Fruit fly (Drosophila melanogaster) whole organism, embryonic: Measurements from ENCODE around the gene MED18.
A peak's percentile ranks its signal among the peaks of the same experiment; 100 is the strongest.

Experiments
- ATbp ChIP-seq: fragments of 200-800 bp; sonication (Bioruptor generic); optimal IDR thresholded peaks from 2 replicates; lab custom pipeline; 2017; ENCODE audit warnings: missing biosample characterization, mild to moderate bottlenecking, missing genetic modification characterization, missing genetic modification reagents
- Atf6 ChIP-seq: fragments of 200-800 bp; sonication (Bioruptor generic); IDR thresholded peaks from 2 replicates; pipeline ENCODE4 v1.3.6; 2022; ENCODE audit warnings: missing biosample characterization, missing genetic modification characterization
- CG11695 ChIP-seq: fragments of 200-800 bp; sonication (Bioruptor generic); IDR thresholded peaks from 3 replicates; pipeline ENCODE4 v1.3.6; 2022; ENCODE audit warnings: missing biosample characterization, missing genetic modification characterization
- CG11723 ChIP-seq: fragments of 200-800 bp; sonication (Bioruptor generic); optimal IDR thresholded peaks from 2 replicates; lab custom pipeline; 2017; ENCODE audit warnings: missing biosample characterization, mild to moderate bottlenecking, missing genetic modification characterization
- CG12219 ChIP-seq: fragments of 200-800 bp; sonication (Bioruptor generic); optimal IDR thresholded peaks from 3 replicates; lab custom pipeline; 2018; ENCODE audit warnings: missing biosample characterization, mild to moderate bottlenecking, missing genetic modification characterization
- CG15011 ChIP-seq: fragments of 200-800 bp; sonication (Bioruptor generic); optimal IDR thresholded peaks from 3 replicates; lab custom pipeline; 2018; ENCODE audit warnings: missing biosample characterization, mild to moderate bottlenecking, missing genetic modification characterization
- CG15514 ChIP-seq: fragments of 200-800 bp; sonication (Bioruptor generic); optimal IDR thresholded peaks from 3 replicates; lab custom pipeline; 2017; ENCODE audit warnings: missing biosample characterization, missing genetic modification characterization, mild to moderate bottlenecking, moderate library complexity, missing genetic modification reagents
- CG18011 ChIP-seq: fragments of 200-800 bp; sonication (Bioruptor generic); optimal IDR thresholded peaks from 2 replicates; lab custom pipeline; 2017; ENCODE audit warnings: missing biosample characterization, missing genetic modification characterization, mild to moderate bottlenecking, moderate library complexity, missing genotype
- CG18262 ChIP-seq: fragments of 200-800 bp; optimal IDR thresholded peaks from 3 replicates; lab custom pipeline; 2019; ENCODE audit warnings: missing biosample characterization, mild to moderate bottlenecking, missing genetic modification characterization, moderate library complexity
- CG2116 ChIP-seq: fragments of 200-800 bp; sonication (Bioruptor generic); optimal IDR thresholded peaks from 3 replicates; lab custom pipeline; 2018; ENCODE audit warnings: missing biosample characterization, mild to moderate bottlenecking, missing genetic modification characterization
- CG5180 ChIP-seq: fragments of 200-800 bp; sonication (Bioruptor generic); optimal IDR thresholded peaks from 3 replicates; lab custom pipeline; 2017; ENCODE audit warnings: missing biosample characterization, missing genetic modification characterization, mild to moderate bottlenecking, moderate library complexity, missing genetic modification reagents
- CG6813 ChIP-seq: fragments of 200-800 bp; sonication (Bioruptor generic); optimal IDR thresholded peaks from 2 replicates; lab custom pipeline; 2017; ENCODE audit warnings: missing biosample characterization, missing genetic modification characterization, mild to moderate bottlenecking, moderate library complexity, missing genetic modification reagents
- CG7372 ChIP-seq: fragments of 200-800 bp; sonication (Bioruptor generic); IDR thresholded peaks from 2 replicates; pipeline ENCODE4 v1.3.6; 2022; ENCODE audit warnings: missing biosample characterization, missing genetic modification characterization
- CG8765 ChIP-seq: fragments of 200-800 bp; sonication (Bioruptor generic); IDR thresholded peaks from 2 replicates; pipeline ENCODE4 v1.3.6; 2022; ENCODE audit warnings: missing biosample characterization, missing genetic modification characterization
- CG8924 ChIP-seq: fragments of 200-800 bp; optimal IDR thresholded peaks from 3 replicates; lab custom pipeline; 2019; ENCODE audit warnings: missing biosample characterization, mild to moderate bottlenecking, missing genetic modification characterization, moderate library complexity
- Dll ChIP-seq: fragments of 200-800 bp; sonication (Bioruptor generic); IDR thresholded peaks from 4 replicates; pipeline ENCODE4 v1.3.6; 2022; ENCODE audit warnings: missing biosample characterization, missing genetic modification characterization; ENCODE audit not compliant: partially characterized antibody
- Drgx ChIP-seq: fragments of 200-800 bp; sonication (Bioruptor generic); IDR thresholded peaks from 2 replicates; pipeline ENCODE4 v1.3.6; 2022; ENCODE audit warnings: missing biosample characterization, missing genetic modification characterization
- Ets97D ChIP-seq: fragments of 200-800 bp; sonication (Bioruptor generic); optimal IDR thresholded peaks from 3 replicates; lab custom pipeline; 2016; ENCODE audit warnings: missing biosample characterization, missing genetic modification characterization
- HLH3B ChIP-seq: fragments of 200-800 bp; sonication (Bioruptor generic); IDR thresholded peaks from 2 replicates; pipeline ENCODE4 v1.3.6; 2022; ENCODE audit warnings: missing biosample characterization, missing genetic modification characterization
- Hmr ChIP-seq: fragments of 200-800 bp; sonication (Bioruptor generic); optimal IDR thresholded peaks from 3 replicates; lab custom pipeline; 2017; ENCODE audit warnings: mild to moderate bottlenecking, missing biosample characterization, missing genetic modification reagents, missing genetic modification characterization
- Meics ChIP-seq: fragments of 200-800 bp; sonication (Bioruptor generic); optimal IDR thresholded peaks from 2 replicates; lab custom pipeline; 2017; ENCODE audit warnings: missing biosample characterization, mild to moderate bottlenecking, missing genetic modification characterization
- NC2α ChIP-seq: fragments of 200-800 bp; sonication (Bioruptor generic); optimal IDR thresholded peaks from 2 replicates; lab custom pipeline; 2016; ENCODE audit warnings: missing biosample characterization, missing genetic modification characterization
- NFAT ChIP-seq: fragments of 200-800 bp; sonication (Bioruptor generic); IDR thresholded peaks from 2 replicates; pipeline ENCODE4 v1.3.6; 2022; ENCODE audit warnings: missing biosample characterization, missing genetic modification characterization
- Oaz ChIP-seq: fragments of 200-800 bp; sonication (Bioruptor generic); IDR thresholded peaks from 2 replicates; pipeline ENCODE4 v1.3.6; 2022; ENCODE audit warnings: missing biosample characterization, missing genetic modification characterization
- Sin3A ChIP-seq: fragments of >200 bp; optimal IDR thresholded peaks from 2 replicates; lab custom pipeline; 2018
- Sry-δ ChIP-seq: fragments of 200-800 bp; sonication (Bioruptor generic); optimal IDR thresholded peaks from 2 replicates; lab custom pipeline; 2016; ENCODE audit warnings: missing biosample characterization, missing genetic modification characterization
- Taf1 ChIP-seq: fragments of 200-800 bp; sonication (Bioruptor generic); IDR thresholded peaks from 2 replicates; pipeline ENCODE4 v1.3.6; 2022; ENCODE audit warnings: missing biosample characterization, missing genetic modification characterization
- bsh ChIP-seq, 2 experiments: fragments of 200-800 bp; sonication (Bioruptor generic); optimal IDR thresholded peaks; 2 replicates each; lab custom pipeline; 2017 to 2018; ENCODE audit warnings: mild to moderate bottlenecking in 2 of 2, missing biosample characterization in 2 of 2, missing genetic modification characterization in 2 of 2, moderate library complexity in 1 of 2
- cg ChIP-seq: fragments of 200-800 bp; sonication (Bioruptor generic); optimal IDR thresholded peaks from 3 replicates; lab custom pipeline; 2019; ENCODE audit warnings: missing biosample characterization, mild to moderate bottlenecking, missing genetic modification characterization, moderate library complexity
- dysf ChIP-seq: fragments of 200-800 bp; sonication (Bioruptor generic); IDR thresholded peaks from 3 replicates; pipeline ENCODE4 v1.3.6; 2022; ENCODE audit warnings: missing biosample characterization, missing genetic modification characterization
- fd102C ChIP-seq: fragments of 200-800 bp; sonication (Bioruptor generic); optimal IDR thresholded peaks from 2 replicates; lab custom pipeline; 2018; ENCODE audit warnings: missing biosample characterization, mild to moderate bottlenecking, missing genetic modification characterization, moderate library complexity
- fd3F ChIP-seq: fragments of 200-800 bp; sonication (Bioruptor generic); optimal IDR thresholded peaks from 2 replicates; lab custom pipeline; 2018; ENCODE audit warnings: missing biosample characterization, mild to moderate bottlenecking, missing genetic modification characterization, moderate library complexity
- gcm ChIP-seq: fragments of 200-800 bp; sonication (Bioruptor generic); optimal IDR thresholded peaks from 2 replicates; lab custom pipeline; 2019; ENCODE audit warnings: missing biosample characterization, mild to moderate bottlenecking, missing genetic modification characterization, moderate library complexity
- gcm2 ChIP-seq: fragments of 200-800 bp; sonication (Bioruptor generic); optimal IDR thresholded peaks from 2 replicates; lab custom pipeline; 2016; ENCODE audit warnings: missing biosample characterization, missing genetic modification characterization
- hkb ChIP-seq, 2 experiments: fragments of 200-800 bp in 1 of 2; fragments of >200 bp in 1 of 2; sonication (Bioruptor generic) in 1 of 2; IDR thresholded peaks in 1 of 2; optimal IDR thresholded peaks in 1 of 2; 2 replicates each; pipeline versions ENCODE4 v1.3.6 to Lab custom; 2017 to 2022; ENCODE audit warnings: missing biosample characterization in 1 of 2, missing genetic modification characterization in 1 of 2
- hth ChIP-seq: fragments of >200 bp; optimal IDR thresholded peaks from 2 replicates; lab custom pipeline; 2017; ENCODE audit warnings: inconsistent platforms
- jigr1 ChIP-seq: fragments of 200-800 bp; sonication (Bioruptor generic); IDR thresholded peaks from 3 replicates; pipeline ENCODE4 v1.3.6; 2022; ENCODE audit warnings: missing biosample characterization, missing genetic modification characterization
- kah ChIP-seq: fragments of 200-800 bp; sonication (Bioruptor generic); optimal IDR thresholded peaks from 2 replicates; lab custom pipeline; 2018; ENCODE audit warnings: missing biosample characterization, mild to moderate bottlenecking, missing genetic modification characterization
- lov ChIP-seq, 2 experiments: fragments of 200-800 bp in 1 of 2; fragments of >200 bp in 1 of 2; sonication (Bioruptor generic) in 1 of 2; IDR thresholded peaks in 1 of 2; optimal IDR thresholded peaks in 1 of 2; 2 replicates in 1 of 2; 3 replicates in 1 of 2; pipeline versions ENCODE4 v1.3.6 to Lab custom; 2017 to 2022; ENCODE audit warnings: missing biosample characterization in 1 of 2, missing genetic modification characterization in 1 of 2
- luna ChIP-seq: fragments of 200-800 bp; sonication (Bioruptor generic); optimal IDR thresholded peaks from 2 replicates; lab custom pipeline; 2016; ENCODE audit warnings: missing biosample characterization, missing genetic modification characterization
- nom ChIP-seq: fragments of 200-800 bp; sonication (Bioruptor generic); optimal IDR thresholded peaks from 2 replicates; lab custom pipeline; 2017; ENCODE audit warnings: missing biosample characterization, missing genetic modification characterization, mild to moderate bottlenecking, moderate library complexity, missing genetic modification reagents
- row ChIP-seq: fragments of 200-800 bp; sonication (Bioruptor generic); IDR thresholded peaks from 3 replicates; pipeline ENCODE4 v1.3.6; 2022; ENCODE audit warnings: missing biosample characterization, missing genetic modification characterization
- so ChIP-seq: fragments of 200-800 bp; sonication (Bioruptor generic); IDR thresholded peaks from 3 replicates; pipeline ENCODE4 v1.3.6; 2022; ENCODE audit warnings: missing biosample characterization, missing genetic modification characterization
- tin ChIP-seq: fragments of 200-800 bp; sonication (Bioruptor generic); optimal IDR thresholded peaks from 3 replicates; lab custom pipeline; 2016; ENCODE audit warnings: missing biosample characterization, missing genetic modification characterization
- unc-4 ChIP-seq: fragments of 200-800 bp; sonication (Bioruptor generic); IDR thresholded peaks from 2 replicates; pipeline ENCODE4 v1.3.6; 2022; ENCODE audit warnings: missing biosample characterization, missing genetic modification characterization; ENCODE audit not compliant: partially characterized antibody
- usp ChIP-seq: fragments of >200 bp; optimal IDR thresholded peaks from 2 replicates; lab custom pipeline; 2017; ENCODE audit warnings: missing biosample characterization, missing genetic modification characterization
- yki ChIP-seq: fragments of >200 bp; optimal IDR thresholded peaks from 3 replicates; lab custom pipeline; 2018

MED18 gene

DNA sequence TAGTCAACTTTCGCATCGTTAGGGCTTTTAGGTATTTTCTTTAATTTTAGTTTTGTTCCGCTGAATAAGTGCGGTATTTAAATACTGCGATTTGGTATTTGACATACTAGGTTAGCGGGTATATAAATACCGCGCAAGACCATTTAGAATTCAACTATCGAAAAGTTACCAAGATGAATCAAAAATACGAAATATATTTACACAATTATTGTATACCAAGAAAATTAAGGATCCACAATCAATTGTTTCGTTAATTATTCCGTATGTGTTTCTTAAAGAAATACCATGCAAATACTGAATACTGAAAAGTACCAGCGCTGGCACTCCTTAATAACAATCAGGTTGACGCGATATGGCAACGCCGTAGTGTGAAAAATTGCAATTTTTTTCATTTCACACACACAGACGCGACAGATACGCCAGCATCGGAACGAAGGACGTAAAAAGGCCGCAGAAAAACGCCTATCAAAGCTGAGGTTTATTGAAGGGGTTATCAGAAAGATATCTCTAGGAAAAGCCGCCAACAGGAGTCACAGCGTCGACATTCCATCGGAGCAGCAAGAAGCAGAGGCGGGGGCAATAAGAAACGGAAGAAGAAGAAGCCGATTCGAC lies 7.9 kb downstream of the MED18 start, which contains the start of the genes Pgam5 and Vps26 (continued):
- TF ChIP-seq usp = no peak
- peak; percentile 51 for TF ChIP-seq Sin3A
- no peak for TF ChIP-seq jigr1
- TF ChIP-seq CG15011 = no peak
- no peak for TF ChIP-seq CG15514 (GFP tag; lab: Kevin White, UChicago)
- TF ChIP-seq Meics = no peak
- peak; percentile 49 for TF ChIP-seq Ets97D
- peak; percentile 66 for TF ChIP-seq cg (GFP tag; lab: Kevin White, UChicago)
- TF ChIP-seq CG18011 (GFP tag; lab: Kevin White, UChicago) = no peak
- no peak for TF ChIP-seq Taf1 (GFP tag; lab: Robert Waterston, UW)
- TF ChIP-seq gcm2 (GFP tag; lab: Kevin White, UChicago) = no peak
- no peak for TF ChIP-seq CG7372 (GFP tag; lab: Robert Waterston, UW)
- TF ChIP-seq CG2116 (GFP tag; lab: Kevin White, UChicago) = peak; percentile 30
- TF ChIP-seq Sry-δ (GFP tag; lab: Kevin White, UChicago) = peak; percentile 38

DNA sequence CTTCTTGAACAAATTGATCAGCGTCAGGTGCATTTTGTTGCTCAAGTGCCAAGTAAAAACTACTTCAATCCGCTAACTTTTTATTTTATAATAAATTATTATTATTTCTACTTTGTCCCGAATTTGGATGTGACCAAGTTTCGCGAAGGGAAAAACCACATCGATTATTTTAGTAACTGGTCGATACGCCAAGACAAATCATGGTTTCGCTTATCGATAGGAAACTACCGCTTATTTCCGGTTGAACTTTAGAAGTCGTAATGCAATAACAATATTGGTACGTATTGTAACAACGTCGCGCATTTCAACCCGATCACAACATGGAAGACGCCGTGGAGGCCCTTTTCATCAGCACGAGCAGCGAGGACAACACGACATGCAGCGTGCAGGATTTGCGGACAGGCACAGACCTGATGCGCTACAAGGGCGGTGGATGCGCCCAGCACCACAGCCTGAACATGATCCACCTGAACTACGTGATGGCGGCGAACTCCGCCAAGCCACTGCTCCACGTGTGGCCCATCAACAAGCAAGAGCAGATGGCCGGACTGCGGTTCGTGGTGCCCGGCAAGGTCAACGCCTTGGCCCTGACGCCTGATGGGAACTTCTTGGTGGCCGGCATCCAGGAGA lies 11.5 kb downstream of the MED18 start, which contains the start of the genes CG14817 and CG14805:
CG14817 (minus strand) TSS at position 164 of the 630 bp plus-strand sequence.
CG14805 (plus strand) TSS at position 211 of the 630 bp plus-strand sequence.
- TF ChIP-seq ATbp (GFP tag; lab: Kevin White, UChicago) = no peak
- TF ChIP-seq NFAT (GFP tag; lab: Robert Waterston, UW) = peak; percentile 68; the same call in 1 of the 2 replicates
- TF ChIP-seq CG11695 (GFP tag; lab: Robert Waterston, UW) = peak; percentile 55; the same call in 1 of the 3 replicates
- TF ChIP-seq lov (optimal IDR thresholded peaks at IDR 0.05; lab: Kevin White, UChicago) = no peak
- peak; percentile 71; the same call in 1 of the 3 replicates for TF ChIP-seq lov (GFP tag; IDR thresholded peaks at IDR 0.05; lab: Robert Waterston, UW)
- TF ChIP-seq fd102C (GFP tag; lab: Kevin White, UChicago) = peak; percentile 14
- TF ChIP-seq Drgx = no peak
- TF ChIP-seq kah (GFP tag; lab: Kevin White, UChicago) = peak; percentile 74
- peak; percentile 24 for TF ChIP-seq tin
- TF ChIP-seq yki (lab: Kevin White, UChicago) = no peak
- peak; percentile 79 for TF ChIP-seq CG12219 (GFP tag; lab: Kevin White, UChicago)
- peak; percentile 10 to 62 for TF ChIP-seq bsh (GFP tag; optimal IDR thresholded peaks at IDR 0.05; lab: Kevin White, UChicago)
- peak; percentile 53; the same call in 1 of the 3 replicates for TF ChIP-seq dysf
- 0 out of 2 replicates have a peak, but pooled peaks have one; percentile 33 for TF ChIP-seq HLH3B (GFP tag; lab: Robert Waterston, UW)
- 0 out of 3 replicates have a peak, but pooled peaks have one; percentile 29 for TF ChIP-seq so (GFP tag; lab: Robert Waterston, UW)
- no peak for TF ChIP-seq NC2α (GFP tag; lab: Kevin White, UChicago)
- no peak for TF ChIP-seq hkb (optimal IDR thresholded peaks at IDR 0.05; lab: Kevin White, UChicago)
- peak; percentile 59; the same call in 1 of the 2 replicates for TF ChIP-seq hkb (GFP tag; IDR thresholded peaks at IDR 0.05; lab: Robert Waterston, UW)
- TF ChIP-seq Dll = peak; percentile 55; the same call in 2 of the 4 replicates
- peak; percentile 68 for TF ChIP-seq CG8924 (tag; lab: Kevin White, UChicago)
- TF ChIP-seq Atf6 (GFP tag; lab: Robert Waterston, UW) = peak; percentile 50; the same call in 1 of the 2 replicates
- TF ChIP-seq CG8765 = no peak
- no peak for TF ChIP-seq hth (lab: Kevin White, UChicago)
- peak; percentile 19; the same call in 1 of the 3 replicates for TF ChIP-seq row (GFP tag; lab: Robert Waterston, UW)
- TF ChIP-seq luna (GFP tag; lab: Kevin White, UChicago) = no peak
- TF ChIP-seq CG11723 = peak; percentile 62
- peak; percentile 79 for TF ChIP-seq gcm (GFP tag; lab: Kevin White, UChicago)
- peak; percentile 53 for TF ChIP-seq fd3F
- TF ChIP-seq CG6813 (GFP tag; lab: Kevin White, UChicago) = peak; percentile 89
- no peak for TF ChIP-seq Oaz (GFP tag; lab: Robert Waterston, UW)
- TF ChIP-seq Hmr (GFP tag; lab: Kevin White, UChicago) = peak; percentile 88
- TF ChIP-seq nom (GFP tag; lab: Kevin White, UChicago) = peak; percentile 90
- no peak for TF ChIP-seq CG5180
- TF ChIP-seq CG18262 = peak; percentile 58
- peak; percentile 66; the same call in 1 of the 2 replicates for TF ChIP-seq unc-4 (GFP tag; lab: Robert Waterston, UW)
